Fruit fly (Drosophila melanogaster): ENCODE measurements around the gene hng3.

dm6 chr3L:781702-782314, 26.5 kb upstream of the hng3 start:
- TF ChIP-seq ey (GFP tag; optimal IDR thresholded peaks at IDR 0.05), result no peak
- TF ChIP-seq Dfd (GFP tag; optimal IDR thresholded peaks at IDR 0.05), result no peak
- TF ChIP-seq h (GFP tag; optimal IDR thresholded peaks at IDR 0.05), result no peak
